Worm (Caenorhabditis elegans) whole organism, L3 larva: ENCODE measurements around the gene B0454.6.

Source experiments
- R02D3.7 ChIP-seq: fragments of 150-350 bp; optimal IDR thresholded peaks from 2 replicates; lab custom pipeline; 2014; ENCODE audit warnings: missing biosample characterization, missing genetic modification characterization
- ZK546.5 ChIP-seq: sonication (generic microtip); optimal IDR thresholded peaks from 2 replicates; lab custom pipeline; 2017; ENCODE audit warnings: missing biosample characterization, missing genetic modification characterization
- ama-1 ChIP-seq: fragments of 150-350 bp; optimal IDR thresholded peaks from 2 replicates; lab custom pipeline; 2018
- ceh-9 ChIP-seq: sonication (generic microtip); optimal IDR thresholded peaks from 2 replicates; lab custom pipeline; 2018; ENCODE audit warnings: missing biosample characterization, missing genetic modification characterization
- daf-12 ChIP-seq: fragments of 150-350 bp; optimal IDR thresholded peaks from 2 replicates; lab custom pipeline; 2014; ENCODE audit warnings: missing biosample characterization, missing genetic modification reagents, missing genetic modification characterization
- egl-27 ChIP-seq: sonication (generic microtip); optimal IDR thresholded peaks from 4 replicates; lab custom pipeline; 2017; ENCODE audit warnings: missing biosample characterization, missing genetic modification reagents, missing genetic modification characterization
- egl-5 ChIP-seq: fragments of 150-350 bp; optimal IDR thresholded peaks from 2 replicates; lab custom pipeline; 2017; ENCODE audit warnings: missing biosample characterization, missing genetic modification reagents, missing genetic modification characterization, inconsistent platforms
- elt-1 ChIP-seq: fragments of 150-350 bp; optimal IDR thresholded peaks from 2 replicates; lab custom pipeline; 2014; ENCODE audit warnings: missing biosample characterization, missing genetic modification characterization
- elt-2 ChIP-seq: sonication (generic microtip); optimal IDR thresholded peaks from 2 replicates; lab custom pipeline; 2016; ENCODE audit warnings: missing genetic modification reagents, mild to moderate bottlenecking, missing genetic modification characterization, missing compliant biosample characterization
- elt-3 ChIP-seq, 3 experiments: fragments of 150-350 bp in 1 of 3; sonication (generic microtip) in 2 of 3; optimal IDR thresholded peaks; 2 replicates in 2 of 3; 4 replicates in 1 of 3; lab custom pipeline; 2014 to 2017; ENCODE audit warnings: missing biosample characterization in 3 of 3, missing genetic modification characterization in 3 of 3
- fkh-10 ChIP-seq: sonication (generic microtip); optimal IDR thresholded peaks from 2 replicates; lab custom pipeline; 2017; ENCODE audit warnings: missing biosample characterization, missing genetic modification reagents, missing genetic modification characterization
- fkh-2 ChIP-seq: fragments of 150-350 bp; optimal IDR thresholded peaks from 2 replicates; lab custom pipeline; 2014; ENCODE audit warnings: missing biosample characterization, missing genetic modification reagents, missing genetic modification characterization
- fos-1 ChIP-seq: fragments of 150-350 bp; optimal IDR thresholded peaks from 2 replicates; lab custom pipeline; 2014; ENCODE audit warnings: missing biosample characterization, missing genetic modification characterization
- hmg-11 ChIP-seq: sonication (generic microtip); optimal IDR thresholded peaks from 2 replicates; lab custom pipeline; 2016; ENCODE audit warnings: missing genetic modification characterization, missing compliant biosample characterization
- lin-15B ChIP-seq: fragments of 150-350 bp; optimal IDR thresholded peaks from 2 replicates; lab custom pipeline; 2014; ENCODE audit warnings: missing biosample characterization, missing genetic modification characterization
- lin-39 ChIP-seq: fragments of 150-350 bp; optimal IDR thresholded peaks from 2 replicates; lab custom pipeline; 2018; ENCODE audit warnings: missing biosample characterization, missing genetic modification reagents, missing genetic modification characterization
- lsy-12 ChIP-seq: sonication (generic microtip); optimal IDR thresholded peaks from 2 replicates; lab custom pipeline; 2016; ENCODE audit warnings: mild to moderate bottlenecking, missing genetic modification characterization, missing compliant biosample characterization
- mdl-1 ChIP-seq: fragments of 150-350 bp; optimal IDR thresholded peaks from 2 replicates; lab custom pipeline; 2014; ENCODE audit warnings: missing biosample characterization, missing genetic modification characterization
- nfya-1 ChIP-seq: sonication (generic microtip); optimal IDR thresholded peaks from 2 replicates; lab custom pipeline; 2017; ENCODE audit warnings: missing genetic modification characterization, mild to moderate bottlenecking, missing compliant biosample characterization, antibody characterized with exemption, moderate library complexity; ENCODE audit not compliant: insufficient read depth
- nhr-11 ChIP-seq: fragments of 150-350 bp; optimal IDR thresholded peaks from 2 replicates; lab custom pipeline; 2014; ENCODE audit warnings: missing biosample characterization, missing genetic modification characterization
- nhr-12 ChIP-seq: fragments of 150-350 bp; optimal IDR thresholded peaks from 2 replicates; lab custom pipeline; 2014; ENCODE audit warnings: missing biosample characterization, missing genetic modification characterization
- nhr-237 ChIP-seq: fragments of 150-350 bp; optimal IDR thresholded peaks from 2 replicates; lab custom pipeline; 2014; ENCODE audit warnings: missing biosample characterization, missing genetic modification characterization
- nhr-25 ChIP-seq: sonication (generic microtip); optimal IDR thresholded peaks from 2 replicates; lab custom pipeline; 2017; ENCODE audit warnings: missing biosample characterization, missing genetic modification characterization
- nhr-28 ChIP-seq: fragments of 150-350 bp; optimal IDR thresholded peaks from 2 replicates; lab custom pipeline; 2014; ENCODE audit warnings: missing biosample characterization, missing genetic modification characterization
- nhr-43 ChIP-seq: sonication (generic microtip); optimal IDR thresholded peaks from 2 replicates; lab custom pipeline; 2016; ENCODE audit warnings: mild to moderate bottlenecking, missing genetic modification characterization, missing compliant biosample characterization; ENCODE audit not compliant: poor library complexity, severe bottlenecking
- nhr-67 ChIP-seq: fragments of 150-350 bp; optimal IDR thresholded peaks from 2 replicates; lab custom pipeline; 2014; ENCODE audit warnings: missing biosample characterization, missing genetic modification characterization
- nhr-76 ChIP-seq: fragments of 150-350 bp; sonication (generic microtip); optimal IDR thresholded peaks from 5 replicates; lab custom pipeline; 2014; ENCODE audit warnings: missing biosample characterization, missing genetic modification characterization
- pqm-1 ChIP-seq: fragments of 150-350 bp; optimal IDR thresholded peaks from 2 replicates; lab custom pipeline; 2017; ENCODE audit warnings: missing biosample characterization, missing genetic modification characterization, inconsistent platforms
- sea-2 ChIP-seq: fragments of 150-350 bp; sonication (generic microtip); optimal IDR thresholded peaks from 4 replicates; lab custom pipeline; 2014; ENCODE audit warnings: missing biosample characterization, missing genetic modification reagents, missing genetic modification characterization
- skn-1 ChIP-seq: fragments of 150-350 bp; optimal IDR thresholded peaks from 2 replicates; lab custom pipeline; 2014; ENCODE audit warnings: missing biosample characterization, missing genetic modification characterization
- snpc-4 ChIP-seq: fragments of 150-350 bp; optimal IDR thresholded peaks from 2 replicates; lab custom pipeline; 2014; ENCODE audit warnings: missing biosample characterization, missing genetic modification characterization
- unc-39 ChIP-seq: sonication (generic microtip); optimal IDR thresholded peaks from 4 replicates; lab custom pipeline; 2017; ENCODE audit warnings: missing biosample characterization, missing genetic modification characterization
- unc-62 ChIP-seq: fragments of 150-350 bp; sonication (generic microtip); optimal IDR thresholded peaks from 4 replicates; lab custom pipeline; 2014; ENCODE audit warnings: missing biosample characterization, missing genetic modification reagents, missing genetic modification characterization
- zag-1 ChIP-seq: fragments of 150-350 bp; optimal IDR thresholded peaks from 2 replicates; lab custom pipeline; 2014; ENCODE audit warnings: missing biosample characterization, missing genetic modification characterization
- ztf-11 ChIP-seq: fragments of 150-350 bp; optimal IDR thresholded peaks from 2 replicates; lab custom pipeline; 2014; ENCODE audit warnings: missing biosample characterization, missing genetic modification characterization
- ztf-4 ChIP-seq: fragments of 150-350 bp; optimal IDR thresholded peaks from 2 replicates; lab custom pipeline; 2014; ENCODE audit warnings: missing biosample characterization, missing genetic modification characterization

Gene B0454.6

ce11 chrII:3005499-3005898 lies 27.1 kb upstream of the B0454.6 start, which contains the start of gene lido-12:
Gene lido-12 (plus strand): TSS chrII:3005799.
- TF ChIP-seq zag-1 (tag; lab: Kevin White, UChicago) (no peak), nhr-76 (tag; lab: Kevin White, UChicago) (no peak)

ce11 chrII:3008400-3008799 lies 24.2 kb upstream of the B0454.6 start, which contains the start of gene sdz-5:
Gene sdz-5 (plus strand): TSS chrII:3008700.
- TF ChIP-seq fkh-10 (GFP tag; lab: Kevin White, UChicago) (no peak), elt-2 (no peak), ztf-4 (tag; lab: Kevin White, UChicago) (no peak), nhr-12 (tag; lab: Kevin White, UChicago) (no peak), hmg-11 (tag; lab: Kevin White, UChicago) (no peak), lin-15B (tag; lab: Kevin White, UChicago) (no peak), nhr-28 (tag; lab: Kevin White, UChicago) (no peak), snpc-4 (no peak), unc-39 (tag; lab: Kevin White, UChicago) (no peak), mdl-1 (tag; lab: Kevin White, UChicago) (no peak), fos-1 (no peak), nhr-43 (tag; lab: Kevin White, UChicago) (no peak), daf-12 (no peak), lsy-12 (tag; lab: Kevin White, UChicago) (no peak), sea-2 (GFP tag; lab: Kevin White, UChicago) (no peak), egl-27 (tag; lab: Kevin White, UChicago) (no peak)

- no peak for TF ChIP-seq fkh-2
- no peak for TF ChIP-seq nhr-67 (tag; lab: Kevin White, UChicago)
- TF ChIP-seq ceh-9 = no peak
- no peak for TF ChIP-seq lin-39 (tag; lab: Kevin White, UChicago)
- TF ChIP-seq, all 47 proteins: peak for 0
These were observed 20.4 kb upstream of the B0454.6 start, which contains the start of gene C41H7.9 for ce11 chrII:3012133-3012532. Gene C41H7.9 (minus strand): TSS chrII:3012233.

- TF ChIP-seq unc-39 (tag; lab: Kevin White, UChicago) (no peak), lsy-12 (tag; lab: Kevin White, UChicago) (no peak), lin-39 (tag; lab: Kevin White, UChicago) (no peak), fkh-2 (no peak), nhr-237 (no peak), unc-62 (GFP tag; lab: Kevin White, UChicago) (no peak), R02D3.7 (tag; lab: Kevin White, UChicago) (no peak), elt-1 (no peak), nhr-25 (no peak), nfya-1 (tag; lab: Kevin White, UChicago) (peak; percentile 83), ztf-11 (no peak), ceh-9 (no peak), elt-3 (tag; optimal IDR thresholded peaks at IDR 0.05; lab: Kevin White, UChicago) (no peak), egl-27 (tag; lab: Kevin White, UChicago) (no peak), sea-2 (GFP tag; lab: Kevin White, UChicago) (no peak), elt-2 (peak; percentile 91), pqm-1 (tag; lab: Kevin White, UChicago) (peak; percentile 49)
These were observed 18.3 kb upstream of the B0454.6 start, which contains the start of gene C41H7.2 for ce11 chrII:3014196-3014849. Gene C41H7.2 (plus strand): TSS chrII:3014817.

- TF ChIP-seq ZK546.5 (tag; lab: Kevin White, UChicago) = no peak
- no peak for TF ChIP-seq fkh-2
- no peak for TF ChIP-seq zag-1 (tag; lab: Kevin White, UChicago)
- no peak for TF ChIP-seq ztf-11
- TF ChIP-seq lin-39 (tag; lab: Kevin White, UChicago) = no peak
- no peak for TF ChIP-seq nhr-11 (tag; lab: Kevin White, UChicago)
- no peak for TF ChIP-seq pqm-1 (tag; lab: Kevin White, UChicago)
- TF ChIP-seq ceh-9 = no peak
- no peak for TF ChIP-seq skn-1
- no peak for TF ChIP-seq elt-2
- no peak for TF ChIP-seq egl-5 (tag; lab: Kevin White, UChicago)
- TF ChIP-seq egl-27 (tag; lab: Kevin White, UChicago) = no peak
- TF ChIP-seq ama-1 (lab: Kevin White, UChicago) = no peak
- TF ChIP-seq hmg-11 (tag; lab: Kevin White, UChicago) = no peak
These were observed 12.8 kb upstream of the B0454.6 start, which contains the start of gene clec-3 for ce11 chrII:3019807-3020206. Gene clec-3 (minus strand): TSS chrII:3019907.
